Worm (Caenorhabditis elegans): ENCODE data around the gene zzz-1.

ce11 chrV:10954334-10954733, 45.4 kb upstream of the zzz-1 start, which contains the start of gene clec-221:
- no peak for TF ChIP-seq snpc-4 (tag; optimal IDR thresholded peaks at IDR 0.05)
- TF ChIP-seq pqm-1 (tag; optimal IDR thresholded peaks at IDR 0.05), result no peak
- TF ChIP-seq nhr-28 (tag; optimal IDR thresholded peaks at IDR 0.05), result no peak
- TF ChIP-seq lin-14 (GFP tag; optimal IDR thresholded peaks at IDR 0.05), result no peak
- no peak for TF ChIP-seq nhr-237 (tag; optimal IDR thresholded peaks at IDR 0.05)
- TF ChIP-seq aha-1 (tag; optimal IDR thresholded peaks at IDR 0.05), result no peak
- no peak for TF ChIP-seq ama-1 (optimal IDR thresholded peaks at IDR 0.05)
- no peak for TF ChIP-seq blmp-1 (tag; optimal IDR thresholded peaks at IDR 0.05)
- TF ChIP-seq elt-2 (tag; optimal IDR thresholded peaks at IDR 0.05), result no peak
- TF ChIP-seq fos-1 (tag; optimal IDR thresholded peaks at IDR 0.05), result no peak
- no peak for TF ChIP-seq skn-1 (tag; optimal IDR thresholded peaks at IDR 0.05)
- TF ChIP-seq nhr-76 (tag; optimal IDR thresholded peaks at IDR 0.05), result no peak
- no peak for TF ChIP-seq pag-3 (tag; optimal IDR thresholded peaks at IDR 0.05; ENCODE audit: borderline replicate concordance, insufficient read depth)

All from whole organism, L1 larva.